Worm (Caenorhabditis elegans) whole organism, L1 larva: ENCODE results near the gene T08G5.3.
A peak's percentile ranks its signal among the peaks of the same experiment; 100 is the strongest.

ENCODE experiments used
- C04F5.9 ChIP-seq: sonication (generic microtip); optimal IDR thresholded peaks from 2 replicates; lab custom pipeline; 2016; ENCODE audit warnings: missing genetic modification characterization, missing compliant biosample characterization
- Y116A8C.19 ChIP-seq: sonication (generic microtip); optimal IDR thresholded peaks from 2 replicates; lab custom pipeline; 2016; ENCODE audit warnings: missing compliant biosample characterization, missing genetic modification characterization, borderline replicate concordance
- aha-1 ChIP-seq: fragments of 150-350 bp; optimal IDR thresholded peaks from 2 replicates; lab custom pipeline; 2014; ENCODE audit warnings: missing biosample characterization, missing genetic modification characterization
- aly-2 ChIP-seq: fragments of 150-350 bp; optimal IDR thresholded peaks from 2 replicates; lab custom pipeline; 2014; ENCODE audit warnings: missing biosample characterization, missing genetic modification characterization
- ceh-8 ChIP-seq: fragments of 200-800 bp; sonication (Bioruptor generic); optimal IDR thresholded peaks from 2 replicates; lab custom pipeline; 2018; ENCODE audit warnings: mild to moderate bottlenecking, missing genetic modification characterization, moderate library complexity, missing compliant biosample characterization
- ceh-88 ChIP-seq: fragments of 200-800 bp; sonication (Bioruptor generic); IDR thresholded peaks from 2 replicates; pipeline ENCODE4 v1.3.6; 2022; ENCODE audit warnings: missing genetic modification characterization, missing compliant biosample characterization
- ces-1 ChIP-seq: fragments of 150-350 bp; optimal IDR thresholded peaks from 2 replicates; lab custom pipeline; 2014; ENCODE audit warnings: missing biosample characterization, missing genetic modification reagents, missing genetic modification characterization
- dpl-1 ChIP-seq, 3 experiments: fragments of 150-350 bp in 2 of 3; sonication (generic microtip) in 1 of 3; optimal IDR thresholded peaks; 2 replicates each; lab custom pipeline; 2014 to 2017; ENCODE audit warnings: missing biosample characterization in 3 of 3, missing genetic modification characterization in 3 of 3, missing genetic modification reagents in 3 of 3
- dsc-1 ChIP-seq: sonication (generic microtip); optimal IDR thresholded peaks from 2 replicates; lab custom pipeline; 2016; ENCODE audit warnings: mild to moderate bottlenecking, missing genetic modification characterization, missing compliant biosample characterization
- efl-1 ChIP-seq, 4 experiments: fragments of 150-350 bp; optimal IDR thresholded peaks in 3 of 4; peaks in 1 of 4; 1 replicate in 1 of 4; 2 replicates in 3 of 4; lab custom pipeline; 2014; ENCODE audit warnings: missing biosample characterization in 2 of 4, missing genetic modification characterization in 2 of 4, missing genetic modification reagents in 2 of 4
- efl-3 ChIP-seq: fragments of 200-800 bp; sonication (Bioruptor generic); optimal IDR thresholded peaks from 2 replicates; lab custom pipeline; 2018; ENCODE audit warnings: mild to moderate bottlenecking, missing genetic modification characterization, missing compliant biosample characterization
- egl-13 ChIP-seq: sonication (generic microtip); optimal IDR thresholded peaks from 2 replicates; lab custom pipeline; 2016; ENCODE audit warnings: missing genotype, missing genetic modification reagents, missing genetic modification characterization, missing compliant biosample characterization
- elt-3 ChIP-seq, 6 experiments: fragments of 150-350 bp in 1 of 6; sonication (generic microtip); optimal IDR thresholded peaks; 2 replicates each; lab custom pipeline; 2017 to 2018; ENCODE audit warnings: missing biosample characterization in 6 of 6, missing genetic modification characterization in 6 of 6, inconsistent platforms in 1 of 6
- ets-5 ChIP-seq: fragments of 200-800 bp; sonication (Bioruptor generic); IDR thresholded peaks from 2 replicates; pipeline ENCODE4 v1.3.6; 2022; ENCODE audit warnings: missing genetic modification characterization, missing compliant biosample characterization
- fkh-4 ChIP-seq: sonication (generic microtip); optimal IDR thresholded peaks from 2 replicates; lab custom pipeline; 2016; ENCODE audit warnings: missing compliant biosample characterization, missing genetic modification characterization, borderline replicate concordance
- fos-1 ChIP-seq: fragments of 150-350 bp; optimal IDR thresholded peaks from 2 replicates; lab custom pipeline; 2014; ENCODE audit warnings: missing biosample characterization, missing genetic modification characterization
- hlh-17 ChIP-seq: fragments of 200-800 bp; sonication (Bioruptor generic); optimal IDR thresholded peaks from 2 replicates; lab custom pipeline; 2018; ENCODE audit warnings: missing genetic modification characterization, mild to moderate bottlenecking, missing compliant biosample characterization, moderate library complexity, borderline replicate concordance
- irx-1 ChIP-seq: sonication (generic microtip); optimal IDR thresholded peaks from 2 replicates; lab custom pipeline; 2016; ENCODE audit warnings: missing genetic modification characterization, missing compliant biosample characterization
- jun-1 ChIP-seq: fragments of 150-350 bp; optimal IDR thresholded peaks from 2 replicates; lab custom pipeline; 2014; ENCODE audit warnings: missing biosample characterization, missing genetic modification reagents, missing genetic modification characterization
- lin-13 ChIP-seq: fragments of 150-350 bp; optimal IDR thresholded peaks from 2 replicates; lab custom pipeline; 2014; ENCODE audit warnings: missing biosample characterization, missing genetic modification reagents, missing genetic modification characterization
- lin-14 ChIP-seq: fragments of 200-800 bp; sonication (Bioruptor generic); optimal IDR thresholded peaks from 2 replicates; lab custom pipeline; 2018; ENCODE audit warnings: mild to moderate bottlenecking, missing genetic modification characterization, moderate library complexity, missing compliant biosample characterization
- lin-35 ChIP-seq, 2 experiments: fragments of 150-350 bp; optimal IDR thresholded peaks; 2 replicates each; lab custom pipeline; 2014; ENCODE audit warnings: missing biosample characterization in 2 of 2, missing genetic modification characterization in 2 of 2, missing genetic modification reagents in 2 of 2
- lsy-2 ChIP-seq, 2 experiments: fragments of 150-350 bp; optimal IDR thresholded peaks; 2 replicates each; lab custom pipeline; 2014; ENCODE audit warnings: missing biosample characterization in 2 of 2, missing genetic modification characterization in 2 of 2
- mef-2 ChIP-seq: fragments of 150-350 bp; optimal IDR thresholded peaks from 2 replicates; lab custom pipeline; 2014; ENCODE audit warnings: missing biosample characterization, missing genetic modification characterization
- nhr-11 ChIP-seq: fragments of 150-350 bp; optimal IDR thresholded peaks from 2 replicates; lab custom pipeline; 2014; ENCODE audit warnings: missing biosample characterization, missing genetic modification characterization
- nhr-20 ChIP-seq: sonication (generic microtip); optimal IDR thresholded peaks from 2 replicates; lab custom pipeline; 2016; ENCODE audit warnings: mild to moderate bottlenecking, missing genetic modification characterization, missing compliant biosample characterization
- nhr-28 ChIP-seq: fragments of 150-350 bp; optimal IDR thresholded peaks from 2 replicates; lab custom pipeline; 2014; ENCODE audit warnings: missing biosample characterization, missing genetic modification characterization
- nhr-77 ChIP-seq: fragments of 150-350 bp; optimal IDR thresholded peaks from 2 replicates; lab custom pipeline; 2014; ENCODE audit warnings: missing biosample characterization, missing genetic modification characterization
- nhr-84 ChIP-seq: sonication (generic microtip); optimal IDR thresholded peaks from 2 replicates; lab custom pipeline; 2017; ENCODE audit warnings: missing biosample characterization, missing genetic modification characterization
- nhr-85 ChIP-seq: sonication (generic microtip); peaks from one replicate; lab custom pipeline; 2016; ENCODE audit warnings: missing genetic modification characterization, inconsistent platforms, missing compliant biosample characterization
- nhr-90 ChIP-seq: sonication (generic microtip); optimal IDR thresholded peaks from 2 replicates; lab custom pipeline; 2016; ENCODE audit warnings: mild to moderate bottlenecking, missing genetic modification characterization, missing compliant biosample characterization; ENCODE audit not compliant: poor library complexity
- pqm-1 ChIP-seq: sonication (generic microtip); optimal IDR thresholded peaks from 3 replicates; lab custom pipeline; 2017; ENCODE audit warnings: missing biosample characterization, missing genetic modification characterization
- rnt-1 ChIP-seq: sonication (generic microtip); optimal IDR thresholded peaks from 2 replicates; lab custom pipeline; 2016; ENCODE audit warnings: mild to moderate bottlenecking, missing genetic modification characterization, moderate library complexity, missing compliant biosample characterization
- skn-1 ChIP-seq: fragments of 150-350 bp; optimal IDR thresholded peaks from 2 replicates; lab custom pipeline; 2014; ENCODE audit warnings: missing biosample characterization, missing genetic modification characterization
- snpc-4 ChIP-seq: fragments of 150-350 bp; optimal IDR thresholded peaks from 2 replicates; lab custom pipeline; 2014; ENCODE audit warnings: missing biosample characterization, missing genetic modification characterization
- snu-23 ChIP-seq: sonication (generic microtip); optimal IDR thresholded peaks from 2 replicates; lab custom pipeline; 2016; ENCODE audit warnings: missing genetic modification characterization, missing compliant biosample characterization
- sox-4 ChIP-seq: sonication (generic microtip); optimal IDR thresholded peaks from 2 replicates; lab custom pipeline; 2016; ENCODE audit warnings: missing genetic modification characterization, missing compliant biosample characterization
- sup-37 ChIP-seq: fragments of 200-800 bp; sonication (Bioruptor generic); optimal IDR thresholded peaks from 2 replicates; lab custom pipeline; 2018; ENCODE audit warnings: mild to moderate bottlenecking, missing genetic modification characterization, missing compliant biosample characterization
- swsn-7 ChIP-seq: sonication (generic microtip); optimal IDR thresholded peaks from 2 replicates; lab custom pipeline; 2016; ENCODE audit warnings: missing genetic modification characterization, missing compliant biosample characterization
- tlp-1 ChIP-seq: fragments of 150-350 bp; optimal IDR thresholded peaks from 2 replicates; lab custom pipeline; 2014; ENCODE audit warnings: missing biosample characterization, missing genetic modification characterization
- unc-62 ChIP-seq: fragments of 150-350 bp; optimal IDR thresholded peaks from 2 replicates; lab custom pipeline; 2014; ENCODE audit warnings: missing biosample characterization, missing genetic modification reagents, missing genetic modification characterization
- unc-98 ChIP-seq: fragments of 200-800 bp; sonication (Bioruptor generic); IDR thresholded peaks from 2 replicates; pipeline ENCODE4 v1.3.6; 2022; ENCODE audit warnings: missing genetic modification characterization, missing compliant biosample characterization
- zag-1 ChIP-seq: fragments of 150-350 bp; optimal IDR thresholded peaks from 2 replicates; lab custom pipeline; 2014; ENCODE audit warnings: missing biosample characterization, missing genetic modification characterization
- zip-4 ChIP-seq: fragments of 200-800 bp; sonication (Bioruptor generic); optimal IDR thresholded peaks from 2 replicates; lab custom pipeline; 2018; ENCODE audit warnings: mild to moderate bottlenecking, missing genetic modification characterization, moderate library complexity, missing compliant biosample characterization
- ztf-4 ChIP-seq: fragments of 150-350 bp; optimal IDR thresholded peaks from 2 replicates; lab custom pipeline; 2014; ENCODE audit warnings: missing biosample characterization, missing genetic modification characterization

T08G5.3 gene

ce11 chrV:14017476-14017875 is 9.8 kb downstream of the T08G5.3 start, which contains the start of gene srh-308:
Gene srh-308, minus strand, starts transcription at chrV:14017576.
- TF ChIP-seq nhr-90: no peak
- TF ChIP-seq ceh-88: no peak

- TF ChIP-seq ets-5 (GFP tag; lab: Robert Waterston, UW) (no peak), skn-1 (tag; lab: Kevin White, UChicago) (no peak), swsn-7 (no peak), lin-35 (GFP tag; optimal IDR thresholded peaks at IDR 0.05; lab: Kevin White, UChicago) (no peak), elt-3 (tag; optimal IDR thresholded peaks at IDR 0.05; lab: Kevin White, UChicago) (no peak), pqm-1 (tag; lab: Kevin White, UChicago) (no peak), C04F5.9 (tag; lab: Kevin White, UChicago) (no peak), rnt-1 (tag; lab: Kevin White, UChicago) (no peak)
Observed at ce11 chrV:14014395-14014794, 12.9 kb downstream of the T08G5.3 start, which contains the start of gene end-3. Gene end-3, plus strand, starts transcription at chrV:14014695.

ce11 chrV:14013638-14014037 is 13.6 kb downstream of the T08G5.3 start:
- TF ChIP-seq aly-2 (tag; lab: Kevin White, UChicago) (no peak), lin-14 (GFP tag; lab: Kevin White, UChicago) (no peak), efl-1 (optimal IDR thresholded peaks at IDR 0.05; lab: Kevin White, UChicago) (no peak), efl-1 (GFP tag; optimal IDR thresholded peaks at IDR 0.05 in 1 of 2; lab: Kevin White, UChicago) (peak in 1 of 2 experiments; percentile 71), unc-98 (no peak)
- TF ChIP-seq, all 84 proteins: peak for 1

- TF ChIP-seq irx-1: peak; percentile 30
- TF ChIP-seq ces-1 (GFP tag; lab: Kevin White, UChicago): no peak
- no peak for TF ChIP-seq nhr-84 (tag; lab: Kevin White, UChicago)
- peak; percentile 70 to 89 for TF ChIP-seq lsy-2 (tag; optimal IDR thresholded peaks at IDR 0.05; lab: Kevin White, UChicago)
- peak; percentile 64 to 82 (median 78) for TF ChIP-seq dpl-1 (GFP tag; optimal IDR thresholded peaks at IDR 0.05; lab: Kevin White, UChicago)
- peak; percentile 80 to 83 for TF ChIP-seq efl-1 (optimal IDR thresholded peaks at IDR 0.05; lab: Kevin White, UChicago)
- peak; percentile 76 to 96 for TF ChIP-seq efl-1 (GFP tag; optimal IDR thresholded peaks at IDR 0.05 in 1 of 2; lab: Kevin White, UChicago)
- no peak for TF ChIP-seq Y116A8C.19 (tag; lab: Kevin White, UChicago)
- no peak for TF ChIP-seq hlh-17 (GFP tag; lab: Kevin White, UChicago)
- peak; percentile 38 for TF ChIP-seq zip-4 (GFP tag; lab: Kevin White, UChicago)
- peak; percentile 38 for TF ChIP-seq fos-1 (tag; lab: Kevin White, UChicago)
- TF ChIP-seq skn-1 (tag; lab: Kevin White, UChicago): peak; percentile 99
- TF ChIP-seq dsc-1 (tag; lab: Kevin White, UChicago): peak; percentile 55
- peak; percentile 84 for TF ChIP-seq snu-23 (GFP tag; lab: Kevin White, UChicago)
- TF ChIP-seq efl-3 (GFP tag; lab: Kevin White, UChicago): no peak
- no peak for TF ChIP-seq tlp-1 (tag; lab: Kevin White, UChicago)
- TF ChIP-seq egl-13 (tag; lab: Kevin White, UChicago): peak; percentile 70
- TF ChIP-seq sox-4 (tag; lab: Kevin White, UChicago): peak; percentile 41
- no peak for TF ChIP-seq mef-2
- peak; percentile 27 for TF ChIP-seq snpc-4 (tag; lab: Kevin White, UChicago)
- peak; percentile 63 for TF ChIP-seq swsn-7
- no peak for TF ChIP-seq unc-62
- peak; percentile 61 for TF ChIP-seq lin-13 (GFP tag; lab: Kevin White, UChicago)
- TF ChIP-seq zag-1 (tag; lab: Kevin White, UChicago): no peak
- no peak for TF ChIP-seq aha-1 (tag; lab: Kevin White, UChicago)
- peak; percentile 81 for TF ChIP-seq nhr-85 (tag; lab: Kevin White, UChicago)
- no peak for TF ChIP-seq ceh-88
- TF ChIP-seq nhr-77 (tag; lab: Kevin White, UChicago): peak; percentile 59
- TF ChIP-seq ztf-4 (tag; lab: Kevin White, UChicago): no peak
- no peak for TF ChIP-seq ceh-8
- no peak for TF ChIP-seq nhr-28 (tag; lab: Kevin White, UChicago)
- no peak for TF ChIP-seq unc-98
- TF ChIP-seq jun-1: peak; percentile 61
- no peak for TF ChIP-seq sup-37 (GFP tag; lab: Kevin White, UChicago)
- peak; percentile 74 for TF ChIP-seq rnt-1 (tag; lab: Kevin White, UChicago)
- no peak for TF ChIP-seq nhr-11 (tag; lab: Kevin White, UChicago)
- peak; percentile 68 for TF ChIP-seq nhr-20 (tag; lab: Kevin White, UChicago)
- no peak for TF ChIP-seq fkh-4 (tag; lab: Kevin White, UChicago)
Observed at ce11 chrV:14012002-14012554, 15.2 kb downstream of the T08G5.3 start, which contains the start of the genes ddx-17 and aip-1. Gene ddx-17, minus strand, starts transcription at chrV:14012052. Gene aip-1, plus strand, starts transcription at chrV:14012333.
